Fruit fly (Drosophila melanogaster) whole organism, wandering third instar larva: Measurements from ENCODE around the gene RNaseX25.

Source experiments
- CG9705 ChIP-seq: fragments of 200-800 bp; sonication (Bioruptor generic); optimal IDR thresholded peaks from 2 replicates; lab custom pipeline; 2018; ENCODE audit warnings: missing biosample characterization, mild to moderate bottlenecking, missing genetic modification characterization
- CrebA ChIP-seq: fragments of 200-800 bp; sonication (Bioruptor generic); optimal IDR thresholded peaks from 2 replicates; lab custom pipeline; 2016; ENCODE audit warnings: missing biosample characterization, mild to moderate bottlenecking, missing genetic modification characterization, borderline replicate concordance
- Dfd ChIP-seq: fragments of >200 bp; optimal IDR thresholded peaks from 2 replicates; lab custom pipeline; 2017; ENCODE audit warnings: missing biosample characterization, missing genetic modification characterization
- Dif ChIP-seq: fragments of 200-275, 200-300 bp; sonication (Bioruptor generic); optimal IDR thresholded peaks from 2 replicates; lab custom pipeline; 2018; ENCODE audit warnings: missing biosample characterization, missing genetic modification characterization; ENCODE audit not compliant: partially characterized antibody
- GATAd ChIP-seq: sonication (Bioruptor generic); optimal IDR thresholded peaks from 2 replicates; lab custom pipeline; 2016; ENCODE audit warnings: missing biosample characterization, missing genetic modification characterization
- HLH106 ChIP-seq: fragments of 200-800 bp; optimal IDR thresholded peaks from 3 replicates; lab custom pipeline; 2019; ENCODE audit warnings: missing biosample characterization, mild to moderate bottlenecking, missing genetic modification characterization, moderate library complexity
- Hnf4 ChIP-seq: fragments of 200-800 bp; sonication (Bioruptor generic); optimal IDR thresholded peaks from 2 replicates; lab custom pipeline; 2016; ENCODE audit warnings: missing biosample characterization, mild to moderate bottlenecking, missing genetic modification characterization
- Hr78 ChIP-seq: fragments of >200 bp; optimal IDR thresholded peaks from 2 replicates; lab custom pipeline; 2017; ENCODE audit warnings: missing biosample characterization, missing genetic modification characterization
- Hr83 ChIP-seq: fragments of 200-300 bp; sonication (Bioruptor generic); optimal IDR thresholded peaks from 2 replicates; lab custom pipeline; 2016; ENCODE audit warnings: missing biosample characterization, mild to moderate bottlenecking, missing genetic modification characterization, moderate library complexity; ENCODE audit not compliant: poor library complexity, severe bottlenecking
- Jra ChIP-seq: sonication (Bioruptor generic); optimal IDR thresholded peaks from 2 replicates; lab custom pipeline; 2016; ENCODE audit warnings: missing biosample characterization, missing genetic modification characterization
- Mio ChIP-seq: sonication (Bioruptor generic); optimal IDR thresholded peaks from 2 replicates; lab custom pipeline; 2016; ENCODE audit warnings: missing biosample characterization, missing genetic modification characterization
- N ChIP-seq: fragments of >200 bp; optimal IDR thresholded peaks from 2 replicates; lab custom pipeline; 2018; ENCODE audit warnings: missing biosample characterization, missing external identifiers, missing genetic modification characterization
- Rel ChIP-seq, 2 experiments: fragments of 200-800 bp; sonication (Bioruptor generic) in 1 of 2; optimal IDR thresholded peaks; 2 replicates in 1 of 2; 3 replicates in 1 of 2; lab custom pipeline; 2016 to 2019; ENCODE audit warnings: mild to moderate bottlenecking in 2 of 2, missing biosample characterization in 2 of 2, missing genetic modification characterization in 2 of 2, moderate library complexity in 1 of 2
- Sp1 ChIP-seq: fragments of 200-800 bp; sonication (Bioruptor generic); optimal IDR thresholded peaks from 3 replicates; lab custom pipeline; 2019; ENCODE audit warnings: missing biosample characterization, mild to moderate bottlenecking, missing genetic modification characterization, moderate library complexity
- Vsx2 ChIP-seq: fragments of 200-300, 225-300 bp; sonication (Bioruptor generic); optimal IDR thresholded peaks from 2 replicates; lab custom pipeline; 2018; ENCODE audit warnings: missing biosample characterization, missing genetic modification characterization; ENCODE audit not compliant: partially characterized antibody
- br ChIP-seq: fragments of 200-800 bp; sonication (Bioruptor generic); optimal IDR thresholded peaks from 2 replicates; lab custom pipeline; 2016; ENCODE audit warnings: missing biosample characterization, missing genetic modification characterization
- dmrt93B ChIP-seq: fragments of 200-800 bp; sonication (Bioruptor generic); optimal IDR thresholded peaks from 2 replicates; lab custom pipeline; 2018; ENCODE audit warnings: missing biosample characterization, mild to moderate bottlenecking, missing genetic modification characterization
- dsf ChIP-seq: sonication (Bioruptor generic); optimal IDR thresholded peaks from 2 replicates; lab custom pipeline; 2016; ENCODE audit warnings: missing biosample characterization, missing genetic modification characterization, borderline replicate concordance
- ey ChIP-seq: fragments of 200-800 bp; sonication (Bioruptor generic); optimal IDR thresholded peaks from 2 replicates; lab custom pipeline; 2016; ENCODE audit warnings: missing biosample characterization, missing genetic modification characterization
- foxo ChIP-seq, 2 experiments: fragments of 200-800 bp; sonication (Bioruptor generic); optimal IDR thresholded peaks; 2 replicates in 1 of 2; 3 replicates in 1 of 2; lab custom pipeline; 2016 to 2017; ENCODE audit warnings: missing biosample characterization in 2 of 2, missing genetic modification characterization in 2 of 2
- fru ChIP-seq: fragments of 200-800 bp; sonication (Bioruptor generic); optimal IDR thresholded peaks from 3 replicates; lab custom pipeline; 2016; ENCODE audit warnings: missing biosample characterization, mild to moderate bottlenecking, missing genetic modification characterization
- h ChIP-seq: fragments of 200-800 bp; sonication (Bioruptor generic); optimal IDR thresholded peaks from 3 replicates; lab custom pipeline; 2016; ENCODE audit warnings: missing biosample characterization, mild to moderate bottlenecking, missing genetic modification characterization
- jim ChIP-seq: fragments of 175-275, 200-325 bp; sonication (Bioruptor generic); optimal IDR thresholded peaks from 2 replicates; lab custom pipeline; 2016; ENCODE audit warnings: missing biosample characterization, mild to moderate bottlenecking, missing genetic modification characterization
- lola ChIP-seq: fragments of >200 bp; optimal IDR thresholded peaks from 2 replicates; lab custom pipeline; 2017; ENCODE audit warnings: missing biosample characterization, missing genetic modification characterization
- pan ChIP-seq: fragments of >200 bp; optimal IDR thresholded peaks from 2 replicates; lab custom pipeline; 2017
- psq ChIP-seq: fragments of 200-800 bp; sonication (Bioruptor generic); optimal IDR thresholded peaks from 3 replicates; lab custom pipeline; 2017; ENCODE audit warnings: missing biosample characterization, mild to moderate bottlenecking, missing genetic modification characterization, moderate library complexity
- rgr ChIP-seq: fragments of 200-800 bp; sonication (Bioruptor generic); optimal IDR thresholded peaks from 3 replicates; lab custom pipeline; 2016; ENCODE audit warnings: missing biosample characterization, mild to moderate bottlenecking, missing genetic modification characterization
- sage ChIP-seq: fragments of 200-800 bp; sonication (Bioruptor generic); optimal IDR thresholded peaks from 2 replicates; lab custom pipeline; 2016; ENCODE audit warnings: missing biosample characterization, mild to moderate bottlenecking, missing genetic modification characterization
- tai ChIP-seq: sonication (Bioruptor generic); optimal IDR thresholded peaks from 2 replicates; lab custom pipeline; 2016; ENCODE audit warnings: missing biosample characterization, missing genetic modification characterization
- woc ChIP-seq: sonication (Bioruptor generic); optimal IDR thresholded peaks from 2 replicates; lab custom pipeline; 2016; ENCODE audit warnings: missing biosample characterization, mild to moderate bottlenecking, missing genetic modification characterization

RNaseX25 gene

DNA sequence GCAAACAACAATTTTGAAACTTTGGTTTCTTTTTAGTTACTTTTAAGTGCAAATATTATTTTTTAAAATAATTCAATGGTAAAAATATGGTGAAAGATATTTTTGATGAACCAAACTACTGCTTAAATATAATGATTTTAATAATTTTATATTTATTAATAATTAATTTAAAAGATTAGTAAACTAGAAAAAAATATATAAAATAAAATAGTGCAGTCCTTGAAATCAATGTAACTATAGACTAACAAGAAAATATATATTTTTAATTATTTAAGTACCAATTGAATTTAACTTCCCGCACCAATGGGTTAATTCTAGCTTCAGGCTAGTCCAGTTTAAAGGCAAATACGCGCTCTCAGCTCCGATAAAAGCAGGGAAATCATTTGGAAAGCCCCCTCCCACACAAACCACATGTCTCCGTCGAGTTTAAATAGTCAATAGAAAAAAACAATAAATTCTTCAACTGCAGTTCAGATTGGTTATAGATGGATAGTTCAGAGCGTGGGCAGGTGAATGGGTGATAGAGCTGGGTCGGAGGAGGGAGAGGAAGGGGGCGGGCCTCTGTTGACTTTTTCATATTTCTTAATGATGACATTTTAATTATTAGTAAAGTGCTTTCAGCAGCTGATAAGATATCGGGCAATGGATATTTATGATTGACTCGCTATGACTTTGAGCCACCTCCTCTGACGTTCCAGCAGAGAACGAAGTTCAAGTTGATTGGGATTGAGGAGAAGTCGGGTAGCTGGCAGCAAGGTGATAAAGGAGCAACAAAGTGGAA is 8.2 kb upstream of the RNaseX25 start:
- TF ChIP-seq Rel (GFP tag; optimal IDR thresholded peaks at IDR 0.05; lab: Kevin White, UChicago), result no peak
- TF ChIP-seq Rel (tag; optimal IDR thresholded peaks at IDR 0.05; lab: Kevin White, UChicago), result peak; percentile 1
- no peak for TF ChIP-seq GATAd (GFP tag; lab: Kevin White, UChicago)
- TF ChIP-seq sage, result no peak
- no peak for TF ChIP-seq Mio (GFP tag; lab: Kevin White, UChicago)
- no peak for TF ChIP-seq pan (lab: Kevin White, UChicago)

DNA sequence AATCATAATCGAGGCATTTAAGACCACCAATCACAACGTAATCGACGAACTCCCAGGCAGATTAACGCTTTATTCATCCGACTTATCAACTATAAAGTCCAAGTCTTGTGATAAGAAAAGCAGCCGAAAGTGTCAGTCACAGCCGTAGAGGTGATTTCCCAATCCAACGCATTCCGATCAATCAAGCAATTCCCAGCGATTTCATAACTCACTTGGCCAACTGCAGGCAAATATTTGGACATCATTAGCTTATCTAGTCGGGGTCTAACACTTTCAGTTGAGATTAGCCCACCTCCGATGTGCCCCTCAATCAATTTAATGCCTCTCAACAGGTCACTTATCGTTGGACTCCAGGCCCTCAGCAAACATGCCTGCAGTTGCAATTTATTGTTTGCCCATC is 7.4 kb upstream of the RNaseX25 start:
- TF ChIP-seq fru (GFP tag; lab: Kevin White, UChicago) (no peak), CG9705 (GFP tag; lab: Kevin White, UChicago) (no peak), HLH106 (tag; lab: Kevin White, UChicago) (no peak), Hnf4 (GFP tag; lab: Kevin White, UChicago) (no peak), Dfd (no peak), lola (no peak), foxo (GFP tag; optimal IDR thresholded peaks at IDR 0.05; lab: Kevin White, UChicago) (no peak), ey (no peak), dmrt93B (GFP tag; lab: Kevin White, UChicago) (no peak), dsf (GFP tag; lab: Kevin White, UChicago) (no peak), h (GFP tag; lab: Kevin White, UChicago) (no peak), Vsx2 (no peak), Jra (GFP tag; lab: Kevin White, UChicago) (no peak), Rel (GFP tag; optimal IDR thresholded peaks at IDR 0.05; lab: Kevin White, UChicago) (no peak), Rel (tag; optimal IDR thresholded peaks at IDR 0.05; lab: Kevin White, UChicago) (no peak), N (GFP tag; lab: Kevin White, UChicago) (no peak), br (GFP tag; lab: Kevin White, UChicago) (no peak), woc (GFP tag; lab: Kevin White, UChicago) (no peak)

DNA sequence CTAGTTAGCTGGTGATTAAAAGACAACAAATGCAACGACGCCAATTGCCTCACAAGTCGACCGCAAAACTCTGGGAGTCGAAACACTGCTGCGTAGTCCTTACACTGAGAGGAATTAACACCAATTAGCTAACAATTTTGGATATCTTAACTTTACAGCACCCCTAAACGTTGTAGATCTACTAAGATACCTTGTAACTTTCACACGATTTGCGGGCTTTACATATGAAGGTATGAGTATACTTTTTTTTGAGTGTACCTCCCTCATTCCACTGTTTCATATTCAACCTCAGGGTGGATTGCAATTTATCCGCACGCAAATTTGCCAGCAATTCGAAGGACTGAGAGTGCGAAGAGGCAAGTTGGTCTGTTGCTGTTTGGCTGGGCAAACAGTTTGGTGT is 6.8 kb upstream of the RNaseX25 start:
- TF ChIP-seq tai (GFP tag; lab: Kevin White, UChicago), result no peak
- no peak for TF ChIP-seq Mio (GFP tag; lab: Kevin White, UChicago)
- TF ChIP-seq HLH106 (tag; lab: Kevin White, UChicago), result no peak
- no peak for TF ChIP-seq br (GFP tag; lab: Kevin White, UChicago)
- no peak for TF ChIP-seq CrebA (GFP tag; lab: Kevin White, UChicago)
- no peak for TF ChIP-seq CG9705 (GFP tag; lab: Kevin White, UChicago)

DNA sequence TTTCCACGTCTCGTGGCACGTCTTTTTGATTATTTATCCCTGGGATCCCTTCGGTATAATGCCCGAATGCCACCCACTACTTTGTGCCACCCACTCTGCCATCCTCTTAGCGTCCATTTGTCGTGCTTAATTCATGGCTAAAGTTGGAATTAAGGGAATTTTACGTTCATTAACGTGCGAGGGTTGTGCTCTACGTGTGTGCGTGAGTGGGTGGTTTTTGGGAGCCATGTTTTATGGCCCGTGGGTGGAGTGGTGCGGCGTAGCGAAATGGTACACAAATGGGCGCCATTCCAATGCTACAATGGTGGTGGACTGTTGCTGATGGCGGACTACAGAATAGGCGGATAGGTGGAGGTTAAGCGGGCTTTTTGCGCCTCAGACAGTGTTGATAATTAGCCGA is 3.2 kb upstream of the RNaseX25 start:
- TF ChIP-seq N (GFP tag; lab: Kevin White, UChicago), result no peak
- no peak for TF ChIP-seq tai (GFP tag; lab: Kevin White, UChicago)
- no peak for TF ChIP-seq Vsx2
- no peak for TF ChIP-seq pan (lab: Kevin White, UChicago)
- TF ChIP-seq Sp1 (GFP tag; lab: Kevin White, UChicago), result no peak
- TF ChIP-seq h (GFP tag; lab: Kevin White, UChicago), result no peak
- TF ChIP-seq fru (GFP tag; lab: Kevin White, UChicago), result no peak
- TF ChIP-seq Hr78 (GFP tag; lab: Kevin White, UChicago), result no peak
- no peak for TF ChIP-seq psq
- TF ChIP-seq Rel (GFP tag; optimal IDR thresholded peaks at IDR 0.05; lab: Kevin White, UChicago), result no peak
- no peak for TF ChIP-seq Rel (tag; optimal IDR thresholded peaks at IDR 0.05; lab: Kevin White, UChicago)
- no peak for TF ChIP-seq rgr (GFP tag; lab: Kevin White, UChicago)
- no peak for TF ChIP-seq CrebA (GFP tag; lab: Kevin White, UChicago)
- TF ChIP-seq Hnf4 (GFP tag; lab: Kevin White, UChicago), result no peak
- TF ChIP-seq jim, result no peak
- TF ChIP-seq Dif (GFP tag; lab: Kevin White, UChicago), result no peak
- no peak for TF ChIP-seq GATAd (GFP tag; lab: Kevin White, UChicago)
- TF ChIP-seq ey, result no peak
- no peak for TF ChIP-seq Hr83
